Fruit fly (Drosophila melanogaster) whole organism, embryonic: Measurements from ENCODE around the gene Nepl12.

Experiments used
- Atf6 ChIP-seq: fragments of 200-800 bp; sonication (Bioruptor generic); IDR thresholded peaks from 2 replicates; pipeline ENCODE4 v1.3.6; 2022; ENCODE audit warnings: missing biosample characterization, missing genetic modification characterization
- BEAF-32 ChIP-seq: fragments of 200-800 bp; sonication (Bioruptor generic); optimal IDR thresholded peaks from 3 replicates; lab custom pipeline; 2017; ENCODE audit warnings: missing biosample characterization, missing genetic modification characterization, mild to moderate bottlenecking, moderate library complexity, missing genetic modification reagents
- CG10565 ChIP-seq: fragments of 200-800 bp; sonication (Bioruptor generic); optimal IDR thresholded peaks from 3 replicates; lab custom pipeline; 2016; ENCODE audit warnings: missing biosample characterization, mild to moderate bottlenecking, missing genetic modification characterization
- CG10979 ChIP-seq: fragments of 200-800 bp; sonication (Bioruptor generic); optimal IDR thresholded peaks from 2 replicates; lab custom pipeline; 2018; ENCODE audit warnings: missing biosample characterization, mild to moderate bottlenecking, missing genetic modification characterization, moderate library complexity
- CG11696 ChIP-seq: fragments of 200-800 bp; sonication (Bioruptor generic); IDR thresholded peaks from 2 replicates; pipeline ENCODE4 v1.3.6; 2022; ENCODE audit warnings: missing biosample characterization, missing genetic modification characterization
- CG12104 ChIP-seq: fragments of 200-800 bp; sonication (Bioruptor generic); optimal IDR thresholded peaks from 3 replicates; lab custom pipeline; 2016; ENCODE audit warnings: missing biosample characterization, missing genetic modification characterization
- CG12219 ChIP-seq: fragments of 200-800 bp; sonication (Bioruptor generic); optimal IDR thresholded peaks from 3 replicates; lab custom pipeline; 2018; ENCODE audit warnings: missing biosample characterization, mild to moderate bottlenecking, missing genetic modification characterization
- CG1233 ChIP-seq: fragments of 200-800 bp; sonication (Bioruptor generic); optimal IDR thresholded peaks from 4 replicates; lab custom pipeline; 2018; ENCODE audit warnings: missing biosample characterization, mild to moderate bottlenecking, missing genetic modification characterization
- CG13287 ChIP-seq: fragments of 200-800 bp; sonication (Bioruptor generic); IDR thresholded peaks from 2 replicates; pipeline ENCODE4 v1.3.6; 2022; ENCODE audit warnings: missing biosample characterization, missing genetic modification characterization; ENCODE audit not compliant: partially characterized antibody
- CG13894 ChIP-seq: fragments of 200-800 bp; sonication (Bioruptor generic); optimal IDR thresholded peaks from 3 replicates; lab custom pipeline; 2018; ENCODE audit warnings: missing biosample characterization, mild to moderate bottlenecking, missing genetic modification characterization, moderate library complexity
- CG17568 ChIP-seq: fragments of 200-800 bp; sonication (Bioruptor generic); optimal IDR thresholded peaks from 2 replicates; lab custom pipeline; 2018; ENCODE audit warnings: missing biosample characterization, mild to moderate bottlenecking, missing genetic modification characterization, moderate library complexity
- CG1792 ChIP-seq: fragments of 200-800 bp; sonication (Bioruptor generic); optimal IDR thresholded peaks from 2 replicates; lab custom pipeline; 2016; ENCODE audit warnings: missing biosample characterization, missing genetic modification characterization
- CG30020 ChIP-seq: fragments of 200-800 bp; optimal IDR thresholded peaks from 2 replicates; lab custom pipeline; 2019; ENCODE audit warnings: missing biosample characterization, mild to moderate bottlenecking, missing genetic modification characterization, moderate library complexity
- CG3163 ChIP-seq: fragments of 200-800 bp; sonication (Bioruptor generic); optimal IDR thresholded peaks from 3 replicates; lab custom pipeline; 2016; ENCODE audit warnings: missing biosample characterization, missing genetic modification characterization
- CG3847 ChIP-seq: fragments of 200-800 bp; sonication (Bioruptor generic); IDR thresholded peaks from 2 replicates; pipeline ENCODE4 v1.3.6; 2022; ENCODE audit warnings: missing biosample characterization, missing genetic modification characterization
- CG4854 ChIP-seq: fragments of 200-800 bp; sonication (Bioruptor generic); optimal IDR thresholded peaks from 2 replicates; lab custom pipeline; 2016; ENCODE audit warnings: missing biosample characterization, missing genetic modification characterization, inconsistent platforms
- CG7372 ChIP-seq: fragments of 200-800 bp; sonication (Bioruptor generic); IDR thresholded peaks from 2 replicates; pipeline ENCODE4 v1.3.6; 2022; ENCODE audit warnings: missing biosample characterization, missing genetic modification characterization
- CG7556 ChIP-seq: fragments of 200-800 bp; sonication (Bioruptor generic); optimal IDR thresholded peaks from 2 replicates; lab custom pipeline; 2017; ENCODE audit warnings: missing biosample characterization, mild to moderate bottlenecking, missing genetic modification characterization
- CG7745 ChIP-seq: fragments of 200-800 bp; sonication (Bioruptor generic); optimal IDR thresholded peaks from 2 replicates; lab custom pipeline; 2018; ENCODE audit warnings: missing biosample characterization, mild to moderate bottlenecking, missing genetic modification characterization, moderate library complexity
- CG7786 ChIP-seq: fragments of 200-800 bp; sonication (Bioruptor generic); optimal IDR thresholded peaks from 2 replicates; lab custom pipeline; 2016; ENCODE audit warnings: missing biosample characterization, missing genetic modification characterization
- CG9817 ChIP-seq: fragments of 200-800 bp; sonication (Bioruptor generic); optimal IDR thresholded peaks from 2 replicates; lab custom pipeline; 2018; ENCODE audit warnings: missing biosample characterization, mild to moderate bottlenecking, missing genetic modification characterization, moderate library complexity
- CTCF ChIP-seq: fragments of 200-800 bp; sonication (Bioruptor generic); optimal IDR thresholded peaks from 2 replicates; lab custom pipeline; 2017; ENCODE audit warnings: missing biosample characterization, mild to moderate bottlenecking, missing genetic modification characterization, moderate library complexity
- Camta ChIP-seq: fragments of 200-800 bp; sonication (Bioruptor generic); optimal IDR thresholded peaks from 2 replicates; lab custom pipeline; 2016; ENCODE audit warnings: missing biosample characterization, missing genetic modification characterization
- D19A ChIP-seq: fragments of 200-800 bp; optimal IDR thresholded peaks from 3 replicates; lab custom pipeline; 2019; ENCODE audit warnings: missing biosample characterization, mild to moderate bottlenecking, missing genetic modification characterization, moderate library complexity
- Deaf1 ChIP-seq: fragments of 200-800 bp; optimal IDR thresholded peaks from 3 replicates; lab custom pipeline; 2019; ENCODE audit warnings: missing biosample characterization, mild to moderate bottlenecking, missing genetic modification characterization, moderate library complexity
- NC2α ChIP-seq: fragments of 200-800 bp; sonication (Bioruptor generic); optimal IDR thresholded peaks from 2 replicates; lab custom pipeline; 2016; ENCODE audit warnings: missing biosample characterization, missing genetic modification characterization
- NFAT ChIP-seq: fragments of 200-800 bp; sonication (Bioruptor generic); IDR thresholded peaks from 2 replicates; pipeline ENCODE4 v1.3.6; 2022; ENCODE audit warnings: missing biosample characterization, missing genetic modification characterization
- Sry-δ ChIP-seq: fragments of 200-800 bp; sonication (Bioruptor generic); optimal IDR thresholded peaks from 2 replicates; lab custom pipeline; 2016; ENCODE audit warnings: missing biosample characterization, missing genetic modification characterization
- Ssrp ChIP-seq: fragments of 200-800 bp; sonication (Bioruptor generic); optimal IDR thresholded peaks from 2 replicates; lab custom pipeline; 2018; ENCODE audit warnings: missing biosample characterization, mild to moderate bottlenecking, missing genetic modification characterization, moderate library complexity
- Xrp1 ChIP-seq: fragments of 200-800 bp; sonication (Bioruptor generic); IDR thresholded peaks from 2 replicates; pipeline ENCODE4 v1.3.6; 2022; ENCODE audit warnings: missing biosample characterization, missing genetic modification characterization
- ac ChIP-seq: fragments of 200-800 bp; sonication (Bioruptor generic); optimal IDR thresholded peaks from 3 replicates; lab custom pipeline; 2017; ENCODE audit warnings: missing biosample characterization, mild to moderate bottlenecking, missing genetic modification characterization
- ara ChIP-seq: fragments of 200-800 bp; sonication (Bioruptor generic); IDR thresholded peaks from 2 replicates; pipeline ENCODE4 v1.3.6; 2022; ENCODE audit warnings: missing biosample characterization, missing genetic modification characterization
- bowl ChIP-seq: fragments of 200-800 bp; sonication (Bioruptor generic); IDR thresholded peaks from 2 replicates; pipeline ENCODE4 v1.3.6; 2022; ENCODE audit warnings: missing biosample characterization, missing genetic modification characterization
- chif ChIP-seq, 2 experiments: fragments of 200-800 bp; sonication (Bioruptor generic); optimal IDR thresholded peaks; 3 replicates each; lab custom pipeline; 2016; ENCODE audit warnings: missing biosample characterization in 2 of 2, missing genetic modification characterization in 2 of 2
- chn ChIP-seq: fragments of 200-800 bp; sonication (Bioruptor generic); optimal IDR thresholded peaks from 2 replicates; lab custom pipeline; 2016; ENCODE audit warnings: missing biosample characterization, missing genetic modification characterization
- dmrt99B ChIP-seq: fragments of 200-800 bp; sonication (Bioruptor generic); optimal IDR thresholded peaks from 2 replicates; lab custom pipeline; 2018; ENCODE audit warnings: missing biosample characterization, mild to moderate bottlenecking, missing genetic modification characterization, moderate library complexity
- ems ChIP-seq: fragments of 200-800 bp; sonication (Bioruptor generic); optimal IDR thresholded peaks from 3 replicates; lab custom pipeline; 2016; ENCODE audit warnings: missing biosample characterization, missing genetic modification characterization
- fd96Cb ChIP-seq: fragments of 200-800 bp; sonication (Bioruptor generic); optimal IDR thresholded peaks from 2 replicates; lab custom pipeline; 2018; ENCODE audit warnings: missing biosample characterization, mild to moderate bottlenecking, missing genetic modification characterization, moderate library complexity
- ham ChIP-seq: fragments of 200-800 bp; sonication (Bioruptor generic); IDR thresholded peaks from 2 replicates; pipeline ENCODE4 v1.3.6; 2022; ENCODE audit warnings: missing biosample characterization, missing genetic modification characterization
- ind ChIP-seq: fragments of 200-800 bp; sonication (Bioruptor generic); optimal IDR thresholded peaks from 3 replicates; lab custom pipeline; 2016; ENCODE audit warnings: missing biosample characterization, missing genetic modification characterization
- jumu ChIP-seq: fragments of 200-800 bp; sonication (Bioruptor generic); optimal IDR thresholded peaks from 3 replicates; lab custom pipeline; 2016; ENCODE audit warnings: missing biosample characterization, missing genetic modification characterization
- lov ChIP-seq, 2 experiments: fragments of 200-800 bp in 1 of 2; fragments of >200 bp in 1 of 2; sonication (Bioruptor generic) in 1 of 2; IDR thresholded peaks in 1 of 2; optimal IDR thresholded peaks in 1 of 2; 2 replicates in 1 of 2; 3 replicates in 1 of 2; pipeline versions ENCODE4 v1.3.6 to Lab custom; 2017 to 2022; ENCODE audit warnings: missing biosample characterization in 1 of 2, missing genetic modification characterization in 1 of 2
- nom ChIP-seq: fragments of 200-800 bp; sonication (Bioruptor generic); optimal IDR thresholded peaks from 2 replicates; lab custom pipeline; 2017; ENCODE audit warnings: missing biosample characterization, missing genetic modification characterization, mild to moderate bottlenecking, moderate library complexity, missing genetic modification reagents
- pan ChIP-seq, 4 experiments: fragments of >200 bp in 3 of 4; fragments of 200-800 bp in 1 of 4; sonication (Bioruptor generic) in 1 of 4; optimal IDR thresholded peaks in 3 of 4; IDR thresholded peaks in 1 of 4; 2 replicates each; pipeline versions ENCODE4 v1.3.6 to Lab custom; 2017 to 2022; ENCODE audit warnings: missing biosample characterization in 2 of 4, missing genetic modification characterization in 2 of 4, mixed read lengths in 1 of 4
- pho ChIP-seq: fragments of 200-800 bp; sonication (Bioruptor generic); optimal IDR thresholded peaks from 2 replicates; lab custom pipeline; 2016; ENCODE audit warnings: missing biosample characterization, missing genetic modification characterization
- pnt ChIP-seq: fragments of 200-800 bp; sonication (Bioruptor generic); optimal IDR thresholded peaks from 3 replicates; lab custom pipeline; 2016; ENCODE audit warnings: missing biosample characterization, missing genetic modification characterization
- prd ChIP-seq, 3 experiments: fragments of >200 bp in 2 of 3; fragments of 200-800 bp in 1 of 3; sonication (Bioruptor generic) in 1 of 3; optimal IDR thresholded peaks in 2 of 3; IDR thresholded peaks in 1 of 3; 2 replicates in 2 of 3; 3 replicates in 1 of 3; pipeline versions ENCODE4 v1.3.6 to Lab custom; 2017 to 2022; ENCODE audit warnings: missing biosample characterization in 1 of 3, missing genetic modification characterization in 1 of 3
- psq ChIP-seq: fragments of 200-800 bp; sonication (Bioruptor generic); optimal IDR thresholded peaks from 2 replicates; lab custom pipeline; 2017; ENCODE audit warnings: missing biosample characterization, missing genetic modification characterization
- repo ChIP-seq: fragments of 200-800 bp; sonication (Bioruptor generic); optimal IDR thresholded peaks from 2 replicates; lab custom pipeline; 2016; ENCODE audit warnings: missing biosample characterization, missing genetic modification characterization
- sisA ChIP-seq: fragments of 200-800 bp; sonication (Bioruptor generic); IDR thresholded peaks from 2 replicates; pipeline ENCODE4 v1.3.6; 2022; ENCODE audit warnings: missing biosample characterization, missing genetic modification characterization
- stwl ChIP-seq: fragments of 200-800 bp; sonication (Bioruptor generic); optimal IDR thresholded peaks from 3 replicates; lab custom pipeline; 2018; ENCODE audit warnings: missing biosample characterization, mild to moderate bottlenecking, missing genetic modification characterization, moderate library complexity

The Nepl12 gene

dm6 chr3R:9637361-9637760, 38.0 kb upstream of the Nepl12 start, which contains the start of gene Scm (continued):
- TF ChIP-seq CG4854 (peak; percentile 7), CG17568 (no peak), CG3847 (no peak), stwl (peak; percentile 100), CG7556 (GFP tag; lab: Kevin White, UChicago) (no peak), sisA (GFP tag; lab: Robert Waterston, UW) (no peak), CG11696 (GFP tag; lab: Robert Waterston, UW) (no peak), CG1233 (GFP tag; lab: Kevin White, UChicago) (no peak), Xrp1 (no peak), NFAT (GFP tag; lab: Robert Waterston, UW) (no peak), ems (GFP tag; lab: Kevin White, UChicago) (peak; percentile 2), prd (optimal IDR thresholded peaks at IDR 0.05; lab: Kevin White, UChicago) (no peak), prd (GFP tag; IDR thresholded peaks at IDR 0.05; lab: Robert Waterston, UW) (no peak), NC2α (GFP tag; lab: Kevin White, UChicago) (no peak), CG13287 (GFP tag; lab: Robert Waterston, UW) (peak; percentile 97), chn (GFP tag; lab: Kevin White, UChicago) (no peak), ham (GFP tag; lab: Robert Waterston, UW) (no peak), D19A (tag; lab: Kevin White, UChicago) (no peak), ac (GFP tag; lab: Kevin White, UChicago) (no peak), CG12104 (GFP tag; lab: Kevin White, UChicago) (no peak), ind (GFP tag; lab: Kevin White, UChicago) (no peak), repo (GFP tag; lab: Kevin White, UChicago) (no peak), Deaf1 (peak; percentile 25), CTCF (no peak), pho (GFP tag; lab: Kevin White, UChicago) (no peak), ara (GFP tag; lab: Robert Waterston, UW) (no peak), CG9817 (tag; lab: Kevin White, UChicago) (no peak), CG3163 (GFP tag; lab: Kevin White, UChicago) (no peak), Camta (GFP tag; lab: Kevin White, UChicago) (no peak), CG13894 (peak; percentile 2), CG7786 (GFP tag; lab: Kevin White, UChicago) (no peak), CG7372 (GFP tag; lab: Robert Waterston, UW) (no peak), nom (GFP tag; lab: Kevin White, UChicago) (no peak), Sry-δ (GFP tag; lab: Kevin White, UChicago) (peak; percentile 97), dmrt99B (tag; lab: Kevin White, UChicago) (no peak), lov (optimal IDR thresholded peaks at IDR 0.05; lab: Kevin White, UChicago) (no peak), lov (GFP tag; IDR thresholded peaks at IDR 0.05; lab: Robert Waterston, UW) (no peak), CG30020 (tag; lab: Kevin White, UChicago) (peak; percentile 52), Ssrp (no peak), psq (GFP tag; lab: Kevin White, UChicago) (no peak), CG1792 (GFP tag; lab: Kevin White, UChicago) (no peak), BEAF-32 (GFP tag; lab: Kevin White, UChicago) (peak; percentile 91), CG7745 (tag; lab: Kevin White, UChicago) (no peak), pan (optimal IDR thresholded peaks at IDR 0.05; lab: Kevin White, UChicago) (no peak), pan (GFP tag; optimal IDR thresholded peaks at IDR 0.05 in 1 of 2, IDR thresholded peaks at IDR 0.05 in 1 of 2) (no peak), jumu (GFP tag; lab: Kevin White, UChicago) (no peak), CG10565 (GFP tag; lab: Kevin White, UChicago) (no peak), chif (GFP tag; optimal IDR thresholded peaks at IDR 0.05; lab: Kevin White, UChicago) (no peak), CG12219 (GFP tag; lab: Kevin White, UChicago) (no peak), Atf6 (GFP tag; lab: Robert Waterston, UW) (no peak), bowl (no peak), CG10979 (tag; lab: Kevin White, UChicago) (no peak), fd96Cb (tag; lab: Kevin White, UChicago) (no peak), pnt (GFP tag; lab: Kevin White, UChicago) (no peak)
